Worm (Caenorhabditis elegans) whole organism, L3 larva: ENCODE measurements around the gene Y54G2A.13.
"Not testable (repeated sequence)": the region's sequence is repeated elsewhere in the genome, so short reads cannot be mapped to it uniquely, and the experiment has no call there.

Source experiments
- R02D3.7 ChIP-seq: fragments of 150-350 bp; optimal IDR thresholded peaks from 2 replicates; lab custom pipeline; 2014; ENCODE audit warnings: missing biosample characterization, missing genetic modification characterization
- ZK546.5 ChIP-seq: sonication (generic microtip); optimal IDR thresholded peaks from 2 replicates; lab custom pipeline; 2017; ENCODE audit warnings: missing biosample characterization, missing genetic modification characterization
- aly-2 ChIP-seq: fragments of 150-350 bp; optimal IDR thresholded peaks from 2 replicates; lab custom pipeline; 2014; ENCODE audit warnings: missing biosample characterization, missing genetic modification characterization
- ama-1 ChIP-seq: fragments of 150-350 bp; optimal IDR thresholded peaks from 2 replicates; lab custom pipeline; 2018
- ceh-16 ChIP-seq: sonication (generic microtip); optimal IDR thresholded peaks from 2 replicates; lab custom pipeline; 2017; ENCODE audit warnings: missing biosample characterization, missing genetic modification characterization
- ceh-28 ChIP-seq: fragments of 150-350 bp; optimal IDR thresholded peaks from 2 replicates; lab custom pipeline; 2014; ENCODE audit warnings: missing biosample characterization, missing genetic modification reagents, missing genetic modification characterization
- ceh-82 ChIP-seq: fragments of 150-350 bp; optimal IDR thresholded peaks from 2 replicates; lab custom pipeline; 2014; ENCODE audit warnings: missing biosample characterization, missing genetic modification characterization
- ceh-9 ChIP-seq: sonication (generic microtip); optimal IDR thresholded peaks from 2 replicates; lab custom pipeline; 2018; ENCODE audit warnings: missing biosample characterization, missing genetic modification characterization
- daf-12 ChIP-seq: fragments of 150-350 bp; optimal IDR thresholded peaks from 2 replicates; lab custom pipeline; 2014; ENCODE audit warnings: missing biosample characterization, missing genetic modification reagents, missing genetic modification characterization
- egl-27 ChIP-seq: sonication (generic microtip); optimal IDR thresholded peaks from 4 replicates; lab custom pipeline; 2017; ENCODE audit warnings: missing biosample characterization, missing genetic modification reagents, missing genetic modification characterization
- egl-5 ChIP-seq: fragments of 150-350 bp; optimal IDR thresholded peaks from 2 replicates; lab custom pipeline; 2017; ENCODE audit warnings: missing biosample characterization, missing genetic modification reagents, missing genetic modification characterization, inconsistent platforms
- elt-1 ChIP-seq: fragments of 150-350 bp; optimal IDR thresholded peaks from 2 replicates; lab custom pipeline; 2014; ENCODE audit warnings: missing biosample characterization, missing genetic modification characterization
- elt-2 ChIP-seq: sonication (generic microtip); optimal IDR thresholded peaks from 2 replicates; lab custom pipeline; 2016; ENCODE audit warnings: missing genetic modification reagents, mild to moderate bottlenecking, missing genetic modification characterization, missing compliant biosample characterization
- elt-3 ChIP-seq, 3 experiments: fragments of 150-350 bp in 1 of 3; sonication (generic microtip) in 2 of 3; optimal IDR thresholded peaks; 2 replicates in 2 of 3; 4 replicates in 1 of 3; lab custom pipeline; 2014 to 2017; ENCODE audit warnings: missing biosample characterization in 3 of 3, missing genetic modification characterization in 3 of 3
- eor-1 ChIP-seq, 2 experiments: fragments of 150-350 bp; optimal IDR thresholded peaks; 2 replicates each; lab custom pipeline; 2014 to 2018; ENCODE audit warnings: missing biosample characterization in 2 of 2, missing genetic modification characterization in 2 of 2
- fkh-10 ChIP-seq: sonication (generic microtip); optimal IDR thresholded peaks from 2 replicates; lab custom pipeline; 2017; ENCODE audit warnings: missing biosample characterization, missing genetic modification reagents, missing genetic modification characterization
- fkh-2 ChIP-seq: fragments of 150-350 bp; optimal IDR thresholded peaks from 2 replicates; lab custom pipeline; 2014; ENCODE audit warnings: missing biosample characterization, missing genetic modification reagents, missing genetic modification characterization
- fos-1 ChIP-seq: fragments of 150-350 bp; optimal IDR thresholded peaks from 2 replicates; lab custom pipeline; 2014; ENCODE audit warnings: missing biosample characterization, missing genetic modification characterization
- hmg-11 ChIP-seq: sonication (generic microtip); optimal IDR thresholded peaks from 2 replicates; lab custom pipeline; 2016; ENCODE audit warnings: missing genetic modification characterization, missing compliant biosample characterization
- jun-1 ChIP-seq: fragments of 150-350 bp; optimal IDR thresholded peaks from 2 replicates; lab custom pipeline; 2014; ENCODE audit warnings: missing biosample characterization, missing genetic modification reagents, missing genetic modification characterization
- lin-15B ChIP-seq: fragments of 150-350 bp; optimal IDR thresholded peaks from 2 replicates; lab custom pipeline; 2014; ENCODE audit warnings: missing biosample characterization, missing genetic modification characterization
- lin-39 ChIP-seq: fragments of 150-350 bp; optimal IDR thresholded peaks from 2 replicates; lab custom pipeline; 2018; ENCODE audit warnings: missing biosample characterization, missing genetic modification reagents, missing genetic modification characterization
- lsy-12 ChIP-seq: sonication (generic microtip); optimal IDR thresholded peaks from 2 replicates; lab custom pipeline; 2016; ENCODE audit warnings: mild to moderate bottlenecking, missing genetic modification characterization, missing compliant biosample characterization
- mdl-1 ChIP-seq: fragments of 150-350 bp; optimal IDR thresholded peaks from 2 replicates; lab custom pipeline; 2014; ENCODE audit warnings: missing biosample characterization, missing genetic modification characterization
- mml-1 ChIP-seq: fragments of 150-350 bp; sonication (generic microtip); optimal IDR thresholded peaks from 3 replicates; lab custom pipeline; 2014; ENCODE audit warnings: missing biosample characterization, missing genetic modification characterization
- nfya-1 ChIP-seq: sonication (generic microtip); optimal IDR thresholded peaks from 2 replicates; lab custom pipeline; 2017; ENCODE audit warnings: missing genetic modification characterization, mild to moderate bottlenecking, missing compliant biosample characterization, antibody characterized with exemption, moderate library complexity; ENCODE audit not compliant: insufficient read depth
- nhr-11 ChIP-seq: fragments of 150-350 bp; optimal IDR thresholded peaks from 2 replicates; lab custom pipeline; 2014; ENCODE audit warnings: missing biosample characterization, missing genetic modification characterization
- nhr-12 ChIP-seq: fragments of 150-350 bp; optimal IDR thresholded peaks from 2 replicates; lab custom pipeline; 2014; ENCODE audit warnings: missing biosample characterization, missing genetic modification characterization
- nhr-23 ChIP-seq: fragments of 150-350 bp; optimal IDR thresholded peaks from 2 replicates; lab custom pipeline; 2014; ENCODE audit warnings: missing biosample characterization, missing genetic modification reagents, missing genetic modification characterization
- nhr-237 ChIP-seq: fragments of 150-350 bp; optimal IDR thresholded peaks from 2 replicates; lab custom pipeline; 2014; ENCODE audit warnings: missing biosample characterization, missing genetic modification characterization
- nhr-25 ChIP-seq: sonication (generic microtip); optimal IDR thresholded peaks from 2 replicates; lab custom pipeline; 2017; ENCODE audit warnings: missing biosample characterization, missing genetic modification characterization
- nhr-28 ChIP-seq: fragments of 150-350 bp; optimal IDR thresholded peaks from 2 replicates; lab custom pipeline; 2014; ENCODE audit warnings: missing biosample characterization, missing genetic modification characterization
- nhr-43 ChIP-seq: sonication (generic microtip); optimal IDR thresholded peaks from 2 replicates; lab custom pipeline; 2016; ENCODE audit warnings: mild to moderate bottlenecking, missing genetic modification characterization, missing compliant biosample characterization; ENCODE audit not compliant: poor library complexity, severe bottlenecking
- nhr-67 ChIP-seq: fragments of 150-350 bp; optimal IDR thresholded peaks from 2 replicates; lab custom pipeline; 2014; ENCODE audit warnings: missing biosample characterization, missing genetic modification characterization
- nhr-76 ChIP-seq: fragments of 150-350 bp; sonication (generic microtip); optimal IDR thresholded peaks from 5 replicates; lab custom pipeline; 2014; ENCODE audit warnings: missing biosample characterization, missing genetic modification characterization
- nhr-77 ChIP-seq: fragments of 150-350 bp; optimal IDR thresholded peaks from 2 replicates; lab custom pipeline; 2014; ENCODE audit warnings: missing biosample characterization, missing genetic modification characterization
- pha-4 ChIP-seq: fragments of 150-350 bp; optimal IDR thresholded peaks from 2 replicates; lab custom pipeline; 2014; ENCODE audit warnings: missing biosample characterization, missing genetic modification reagents, missing genetic modification characterization
- pqm-1 ChIP-seq: fragments of 150-350 bp; optimal IDR thresholded peaks from 2 replicates; lab custom pipeline; 2017; ENCODE audit warnings: missing biosample characterization, missing genetic modification characterization, inconsistent platforms
- sea-2 ChIP-seq: fragments of 150-350 bp; sonication (generic microtip); optimal IDR thresholded peaks from 4 replicates; lab custom pipeline; 2014; ENCODE audit warnings: missing biosample characterization, missing genetic modification reagents, missing genetic modification characterization
- skn-1 ChIP-seq: fragments of 150-350 bp; optimal IDR thresholded peaks from 2 replicates; lab custom pipeline; 2014; ENCODE audit warnings: missing biosample characterization, missing genetic modification characterization
- snpc-4 ChIP-seq: fragments of 150-350 bp; optimal IDR thresholded peaks from 2 replicates; lab custom pipeline; 2014; ENCODE audit warnings: missing biosample characterization, missing genetic modification characterization
- tbx-2 ChIP-seq: sonication (generic microtip); optimal IDR thresholded peaks from 2 replicates; lab custom pipeline; 2016; ENCODE audit warnings: mild to moderate bottlenecking, missing genetic modification characterization, missing compliant biosample characterization
- unc-39 ChIP-seq: sonication (generic microtip); optimal IDR thresholded peaks from 4 replicates; lab custom pipeline; 2017; ENCODE audit warnings: missing biosample characterization, missing genetic modification characterization
- unc-62 ChIP-seq: fragments of 150-350 bp; sonication (generic microtip); optimal IDR thresholded peaks from 4 replicates; lab custom pipeline; 2014; ENCODE audit warnings: missing biosample characterization, missing genetic modification reagents, missing genetic modification characterization
- zag-1 ChIP-seq: fragments of 150-350 bp; optimal IDR thresholded peaks from 2 replicates; lab custom pipeline; 2014; ENCODE audit warnings: missing biosample characterization, missing genetic modification characterization
- ztf-11 ChIP-seq: fragments of 150-350 bp; optimal IDR thresholded peaks from 2 replicates; lab custom pipeline; 2014; ENCODE audit warnings: missing biosample characterization, missing genetic modification characterization
- ztf-4 ChIP-seq: fragments of 150-350 bp; optimal IDR thresholded peaks from 2 replicates; lab custom pipeline; 2014; ENCODE audit warnings: missing biosample characterization, missing genetic modification characterization

The Y54G2A.13 gene

DNA sequence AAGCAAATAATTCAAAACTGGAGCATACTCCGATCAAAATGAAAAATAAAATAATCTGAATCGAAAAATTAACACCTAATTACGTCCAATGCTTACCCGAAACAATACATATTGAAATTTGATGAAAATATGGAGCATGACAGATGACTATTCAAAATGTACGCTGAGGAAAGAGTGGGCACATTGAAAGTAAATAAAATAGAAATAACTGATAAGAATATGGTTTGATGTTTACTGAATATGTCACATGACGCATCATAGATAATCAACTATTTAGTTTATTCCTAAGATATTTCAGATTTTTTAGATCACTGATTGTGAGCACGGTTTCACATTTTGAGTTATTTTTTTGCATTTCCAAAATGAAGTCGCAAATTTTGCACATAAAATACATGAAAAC lies 21.2 kb downstream of the Y54G2A.13 start, which contains the start of gene Y54G2A.52:
Gene Y54G2A.52 (minus strand): TSS at position 348 of the 400 bp plus-strand sequence.
- TF ChIP-seq unc-39 (no peak), zag-1 (no peak), nhr-23 (no peak), pha-4 (tag; lab: Kevin White, UChicago) (peak; percentile 84), nhr-237 (no peak), skn-1 (tag; lab: Kevin White, UChicago) (peak; percentile 35), elt-2 (tag; lab: Kevin White, UChicago) (peak; percentile 82), pqm-1 (tag; lab: Kevin White, UChicago) (peak; percentile 74)

DNA sequence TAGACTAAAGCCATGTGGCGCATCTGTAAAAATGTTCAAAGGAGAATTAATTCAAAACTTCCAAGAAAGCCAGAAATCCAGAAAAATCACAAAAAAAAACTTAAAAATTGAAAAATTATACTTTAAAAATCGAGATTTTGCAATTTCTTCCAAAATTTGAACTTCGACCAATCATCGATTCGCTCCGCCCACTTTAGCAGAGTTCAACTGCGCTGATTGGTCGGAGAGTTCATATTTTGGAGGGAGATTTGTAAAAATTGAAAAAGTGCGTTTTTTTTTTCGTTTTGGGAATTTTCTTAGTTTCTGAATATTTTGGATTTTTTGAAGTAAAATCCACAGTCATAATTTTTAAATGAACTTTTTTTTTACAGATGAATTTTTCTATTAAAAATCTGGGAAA lies 25.6 kb downstream of the Y54G2A.13 start:
- TF ChIP-seq nfya-1 (peak; percentile 88), ceh-28 (no peak)
- TF ChIP-seq, all 47 proteins: peak for 1

DNA sequence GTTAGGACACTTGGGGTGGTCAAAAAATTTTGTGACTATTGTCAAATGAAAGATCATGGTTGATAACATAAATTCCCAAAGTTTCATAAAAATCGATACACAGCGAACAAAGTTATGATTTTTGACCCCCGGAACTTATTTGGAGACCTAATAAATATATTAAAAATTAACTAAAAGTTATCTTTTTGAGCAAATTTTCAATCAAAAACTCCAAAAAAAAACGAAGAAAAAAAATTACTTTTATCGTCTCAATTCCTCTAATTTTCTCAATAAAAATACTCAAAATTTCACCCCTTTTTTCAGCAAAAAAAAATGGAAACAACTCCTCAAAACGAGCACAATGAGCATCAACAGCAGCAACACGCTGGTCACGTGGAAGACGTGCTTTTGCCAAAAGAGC lies 31.1 kb downstream of the Y54G2A.13 start, which contains the start of gene atln-1:
Gene atln-1 (plus strand): TSS at position 301 of the 400 bp plus-strand sequence.
- TF ChIP-seq nhr-76 (tag; lab: Kevin White, UChicago); snpc-4; unc-39: not testable (repeated sequence)

DNA sequence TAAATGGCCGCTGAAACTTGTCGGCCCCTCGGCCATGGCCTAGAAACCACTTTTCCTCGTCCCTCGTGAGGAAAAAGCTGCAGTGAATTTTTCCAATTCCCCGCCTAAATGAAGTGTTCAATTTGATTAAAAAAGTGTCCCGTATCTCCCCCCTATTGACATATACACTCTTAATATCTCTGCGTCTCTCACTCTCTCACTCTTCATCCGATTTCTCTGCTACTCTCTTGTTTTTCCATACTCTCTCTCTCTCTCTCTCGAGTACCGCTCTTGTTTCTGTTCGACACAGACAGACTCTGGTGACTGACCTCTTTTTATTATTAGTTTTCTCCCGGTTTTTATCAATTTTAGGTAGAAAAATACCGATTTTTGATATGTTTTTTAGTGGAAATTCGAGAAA lies 34.5 kb downstream of the Y54G2A.13 start:
- TF ChIP-seq ZK546.5 (no peak), nhr-237 (no peak), ztf-4 (tag; lab: Kevin White, UChicago) (no peak), eor-1 (tag; optimal IDR thresholded peaks at IDR 0.05; lab: Kevin White, UChicago) (no peak), egl-27 (tag; lab: Kevin White, UChicago) (no peak), nhr-25 (tag; lab: Kevin White, UChicago) (no peak), nhr-11 (tag; lab: Kevin White, UChicago) (no peak), pha-4 (tag; lab: Kevin White, UChicago) (peak; percentile 82), daf-12 (tag; lab: Kevin White, UChicago) (no peak), snpc-4 (no peak), skn-1 (tag; lab: Kevin White, UChicago) (no peak), nhr-67 (tag; lab: Kevin White, UChicago) (no peak), R02D3.7 (tag; lab: Kevin White, UChicago) (no peak), ama-1 (lab: Kevin White, UChicago) (no peak), ceh-16 (tag; lab: Kevin White, UChicago) (no peak), unc-39 (no peak), nhr-76 (tag; lab: Kevin White, UChicago) (no peak), lsy-12 (no peak), nhr-12 (tag; lab: Kevin White, UChicago) (no peak), lin-15B (tag; lab: Kevin White, UChicago) (peak; percentile 40), ceh-82 (tag; lab: Kevin White, UChicago) (no peak), mdl-1 (tag; lab: Kevin White, UChicago) (no peak), zag-1 (no peak), tbx-2 (tag; lab: Kevin White, UChicago) (no peak), unc-62 (GFP tag; lab: Kevin White, UChicago) (no peak), nhr-43 (tag; lab: Kevin White, UChicago) (no peak), pqm-1 (tag; lab: Kevin White, UChicago) (no peak), fkh-10 (GFP tag; lab: Kevin White, UChicago) (no peak), elt-1 (no peak), egl-5 (tag; lab: Kevin White, UChicago) (no peak), ceh-28 (peak; percentile 6), nhr-28 (tag; lab: Kevin White, UChicago) (no peak), elt-3 (tag; optimal IDR thresholded peaks at IDR 0.05; lab: Kevin White, UChicago) (no peak), fkh-2 (tag; lab: Kevin White, UChicago) (no peak), fos-1 (tag; lab: Kevin White, UChicago) (no peak), nhr-23 (peak; percentile 40), nhr-77 (tag; lab: Kevin White, UChicago) (no peak), ceh-9 (tag; lab: Kevin White, UChicago) (no peak), mml-1 (tag; lab: Kevin White, UChicago) (no peak), nfya-1 (peak; percentile 45), aly-2 (tag; lab: Kevin White, UChicago) (no peak), sea-2 (GFP tag; lab: Kevin White, UChicago) (no peak), jun-1 (tag; lab: Kevin White, UChicago) (no peak), elt-2 (tag; lab: Kevin White, UChicago) (peak; percentile 25), lin-39 (no peak), hmg-11 (tag; lab: Kevin White, UChicago) (no peak), ztf-11 (tag; lab: Kevin White, UChicago) (no peak)
